Worm (Caenorhabditis elegans) whole organism, L2 larva: ENCODE measurements around the gene zipt-7.1.

Experiments
- C34F6.9 ChIP-seq: fragments of 150-350 bp; optimal IDR thresholded peaks from 2 replicates; lab custom pipeline; 2014; ENCODE audit warnings: missing biosample characterization, missing genetic modification characterization
- ZK546.5 ChIP-seq: sonication (generic microtip); optimal IDR thresholded peaks from 2 replicates; lab custom pipeline; 2017; ENCODE audit warnings: missing biosample characterization, missing genetic modification characterization
- alr-1 ChIP-seq: fragments of 150-350 bp; optimal IDR thresholded peaks from 2 replicates; lab custom pipeline; 2014; ENCODE audit warnings: missing biosample characterization, missing genetic modification characterization
- ceh-82 ChIP-seq: fragments of 150-350 bp; optimal IDR thresholded peaks from 2 replicates; lab custom pipeline; 2014; ENCODE audit warnings: missing biosample characterization, missing genetic modification characterization
- crh-2 ChIP-seq: sonication (generic microtip); optimal IDR thresholded peaks from 2 replicates; lab custom pipeline; 2017; ENCODE audit warnings: missing biosample characterization, missing genetic modification characterization
- elt-3 ChIP-seq: sonication (generic microtip); optimal IDR thresholded peaks from 2 replicates; lab custom pipeline; 2017; ENCODE audit warnings: missing biosample characterization, missing genetic modification characterization
- fos-1 ChIP-seq: fragments of 150-350 bp; optimal IDR thresholded peaks from 2 replicates; lab custom pipeline; 2014; ENCODE audit warnings: missing biosample characterization, missing genetic modification characterization
- lsy-2 ChIP-seq, 2 experiments: fragments of 150-350 bp in 1 of 2; sonication (generic microtip) in 1 of 2; optimal IDR thresholded peaks; 2 replicates each; lab custom pipeline; 2014 to 2017; ENCODE audit warnings: missing biosample characterization in 2 of 2, missing genetic modification characterization in 2 of 2
- nhr-10 ChIP-seq: sonication (generic microtip); optimal IDR thresholded peaks from 2 replicates; lab custom pipeline; 2017; ENCODE audit warnings: missing biosample characterization, missing genetic modification characterization
- nhr-11 ChIP-seq: fragments of 150-350 bp; optimal IDR thresholded peaks from 2 replicates; lab custom pipeline; 2014; ENCODE audit warnings: missing biosample characterization, missing genetic modification characterization
- nhr-129 ChIP-seq: fragments of 150-350 bp; optimal IDR thresholded peaks from 2 replicates; lab custom pipeline; 2014; ENCODE audit warnings: missing biosample characterization, missing genetic modification characterization
- nhr-21 ChIP-seq: fragments of 150-350 bp; optimal IDR thresholded peaks from 2 replicates; lab custom pipeline; 2014; ENCODE audit warnings: missing biosample characterization, missing genetic modification characterization
- nhr-23 ChIP-seq: fragments of 150-350 bp; optimal IDR thresholded peaks from 2 replicates; lab custom pipeline; 2014; ENCODE audit warnings: missing biosample characterization, missing genetic modification reagents, missing genetic modification characterization
- nhr-237 ChIP-seq: fragments of 150-350 bp; optimal IDR thresholded peaks from 2 replicates; lab custom pipeline; 2014; ENCODE audit warnings: missing biosample characterization, missing genetic modification characterization
- skn-1 ChIP-seq: sonication (generic microtip); optimal IDR thresholded peaks from 2 replicates; lab custom pipeline; 2017; ENCODE audit warnings: missing biosample characterization, missing genetic modification characterization
- sma-3 ChIP-seq: sonication (generic microtip); optimal IDR thresholded peaks from 2 replicates; lab custom pipeline; 2016; ENCODE audit warnings: missing genetic modification reagents, missing genetic modification characterization, missing compliant biosample characterization
- sma-9 ChIP-seq, 2 experiments: fragments of 150-350 bp in 1 of 2; sonication (generic microtip) in 1 of 2; optimal IDR thresholded peaks; 2 replicates each; lab custom pipeline; 2014 to 2016; ENCODE audit warnings: missing genetic modification characterization in 2 of 2, mild to moderate bottlenecking in 1 of 2, missing biosample characterization in 1 of 2, missing compliant biosample characterization in 1 of 2, missing genetic modification reagents in 1 of 2, moderate library complexity in 1 of 2
- zag-1 ChIP-seq: fragments of 150-350 bp; optimal IDR thresholded peaks from 2 replicates; lab custom pipeline; 2014; ENCODE audit warnings: missing biosample characterization, missing genetic modification characterization

The zipt-7.1 gene

ce11 chrIV:17238951-17239350 lies 49.0 kb downstream of the zipt-7.1 start:
- TF ChIP-seq sma-9 (GFP tag; optimal IDR thresholded peaks at IDR 0.05; lab: Kevin White, UChicago) (no peak), sma-9 (tag; optimal IDR thresholded peaks at IDR 0.05; lab: Kevin White, UChicago) (no peak), ceh-82 (no peak), nhr-237 (tag; lab: Kevin White, UChicago) (no peak), nhr-10 (no peak), crh-2 (tag; lab: Kevin White, UChicago) (no peak), fos-1 (no peak), alr-1 (tag; lab: Kevin White, UChicago) (no peak), nhr-23 (tag; lab: Kevin White, UChicago) (no peak), zag-1 (tag; lab: Kevin White, UChicago) (no peak), sma-3 (GFP tag; lab: Kevin White, UChicago) (no peak), C34F6.9 (tag; lab: Kevin White, UChicago) (no peak), ZK546.5 (tag; lab: Kevin White, UChicago) (no peak), lsy-2 (tag; optimal IDR thresholded peaks at IDR 0.05; lab: Kevin White, UChicago) (no peak), elt-3 (tag; lab: Kevin White, UChicago) (no peak), nhr-21 (tag; lab: Kevin White, UChicago) (no peak)

ce11 chrIV:17237029-17237428 lies 50.9 kb downstream of the zipt-7.1 start:
- TF ChIP-seq skn-1 (no peak), nhr-11 (tag; lab: Kevin White, UChicago) (no peak), lsy-2 (tag; optimal IDR thresholded peaks at IDR 0.05; lab: Kevin White, UChicago) (no peak), nhr-129 (tag; lab: Kevin White, UChicago) (no peak), fos-1 (no peak), elt-3 (tag; lab: Kevin White, UChicago) (no peak), crh-2 (tag; lab: Kevin White, UChicago) (no peak)
- TF ChIP-seq, all 48 proteins: peak for 0
